Worm (Caenorhabditis elegans) whole organism, early embryonic: ENCODE measurements around the gene M03A1.8.

Experiments used
- aly-1 ChIP-seq: sonication (generic microtip); optimal IDR thresholded peaks from 2 replicates; lab custom pipeline; 2016; ENCODE audit warnings: missing genetic modification characterization, missing compliant biosample characterization
- ama-1 ChIP-seq: fragments of 150-350 bp; optimal IDR thresholded peaks from 2 replicates; lab custom pipeline; 2014

ce11 chrII:4602533-4602932, 42.4 kb downstream of the M03A1.8 start, which contains the start of gene coa-3:
- TF ChIP-seq ama-1: no peak
- TF ChIP-seq aly-1 (tag; lab: Kevin White, UChicago): no peak
